Fruit fly (Drosophila melanogaster) whole organism, wandering third instar larva: ENCODE data around the gene CG14053.

Experiments
- Abd-B ChIP-seq: fragments of >200 bp; optimal IDR thresholded peaks from 2 replicates; lab custom pipeline; 2017; ENCODE audit warnings: missing biosample characterization, missing genetic modification characterization
- CG32264 ChIP-seq: fragments of 200-800 bp; sonication (Bioruptor generic); optimal IDR thresholded peaks from 2 replicates; lab custom pipeline; 2016; ENCODE audit warnings: missing biosample characterization, missing genetic modification characterization
- CG9705 ChIP-seq: fragments of 200-800 bp; sonication (Bioruptor generic); optimal IDR thresholded peaks from 2 replicates; lab custom pipeline; 2018; ENCODE audit warnings: missing biosample characterization, mild to moderate bottlenecking, missing genetic modification characterization
- CrebA ChIP-seq: fragments of 200-800 bp; sonication (Bioruptor generic); optimal IDR thresholded peaks from 2 replicates; lab custom pipeline; 2016; ENCODE audit warnings: missing biosample characterization, mild to moderate bottlenecking, missing genetic modification characterization, borderline replicate concordance
- Dfd ChIP-seq: fragments of >200 bp; optimal IDR thresholded peaks from 2 replicates; lab custom pipeline; 2017; ENCODE audit warnings: missing biosample characterization, missing genetic modification characterization
- Dif ChIP-seq: fragments of 200-275, 200-300 bp; sonication (Bioruptor generic); optimal IDR thresholded peaks from 2 replicates; lab custom pipeline; 2018; ENCODE audit warnings: missing biosample characterization, missing genetic modification characterization; ENCODE audit not compliant: partially characterized antibody
- GATAd ChIP-seq: sonication (Bioruptor generic); optimal IDR thresholded peaks from 2 replicates; lab custom pipeline; 2016; ENCODE audit warnings: missing biosample characterization, missing genetic modification characterization
- HLH106 ChIP-seq: fragments of 200-800 bp; optimal IDR thresholded peaks from 3 replicates; lab custom pipeline; 2019; ENCODE audit warnings: missing biosample characterization, mild to moderate bottlenecking, missing genetic modification characterization, moderate library complexity
- Hnf4 ChIP-seq: fragments of 200-800 bp; sonication (Bioruptor generic); optimal IDR thresholded peaks from 2 replicates; lab custom pipeline; 2016; ENCODE audit warnings: missing biosample characterization, mild to moderate bottlenecking, missing genetic modification characterization
- Hr78 ChIP-seq: fragments of >200 bp; optimal IDR thresholded peaks from 2 replicates; lab custom pipeline; 2017; ENCODE audit warnings: missing biosample characterization, missing genetic modification characterization
- Hr83 ChIP-seq: fragments of 200-300 bp; sonication (Bioruptor generic); optimal IDR thresholded peaks from 2 replicates; lab custom pipeline; 2016; ENCODE audit warnings: missing biosample characterization, mild to moderate bottlenecking, missing genetic modification characterization, moderate library complexity; ENCODE audit not compliant: poor library complexity, severe bottlenecking
- Jra ChIP-seq: sonication (Bioruptor generic); optimal IDR thresholded peaks from 2 replicates; lab custom pipeline; 2016; ENCODE audit warnings: missing biosample characterization, missing genetic modification characterization
- Mio ChIP-seq: sonication (Bioruptor generic); optimal IDR thresholded peaks from 2 replicates; lab custom pipeline; 2016; ENCODE audit warnings: missing biosample characterization, missing genetic modification characterization
- Myc ChIP-seq: fragments of >200 bp; optimal IDR thresholded peaks from 2 replicates; lab custom pipeline; 2017
- N ChIP-seq: fragments of >200 bp; optimal IDR thresholded peaks from 2 replicates; lab custom pipeline; 2018; ENCODE audit warnings: missing biosample characterization, missing external identifiers, missing genetic modification characterization
- OdsH ChIP-seq: fragments of 200-800 bp; sonication (Bioruptor generic); optimal IDR thresholded peaks from 2 replicates; lab custom pipeline; 2016; ENCODE audit warnings: missing biosample characterization, mild to moderate bottlenecking, missing genetic modification characterization
- Rel ChIP-seq, 2 experiments: fragments of 200-800 bp; sonication (Bioruptor generic) in 1 of 2; optimal IDR thresholded peaks; 2 replicates in 1 of 2; 3 replicates in 1 of 2; lab custom pipeline; 2016 to 2019; ENCODE audit warnings: mild to moderate bottlenecking in 2 of 2, missing biosample characterization in 2 of 2, missing genetic modification characterization in 2 of 2, moderate library complexity in 1 of 2
- Sp1 ChIP-seq: fragments of 200-800 bp; sonication (Bioruptor generic); optimal IDR thresholded peaks from 3 replicates; lab custom pipeline; 2019; ENCODE audit warnings: missing biosample characterization, mild to moderate bottlenecking, missing genetic modification characterization, moderate library complexity
- Vsx2 ChIP-seq: fragments of 200-300, 225-300 bp; sonication (Bioruptor generic); optimal IDR thresholded peaks from 2 replicates; lab custom pipeline; 2018; ENCODE audit warnings: missing biosample characterization, missing genetic modification characterization; ENCODE audit not compliant: partially characterized antibody
- br ChIP-seq: fragments of 200-800 bp; sonication (Bioruptor generic); optimal IDR thresholded peaks from 2 replicates; lab custom pipeline; 2016; ENCODE audit warnings: missing biosample characterization, missing genetic modification characterization
- brk ChIP-seq: fragments of 200-800 bp; sonication (Bioruptor generic); optimal IDR thresholded peaks from 2 replicates; lab custom pipeline; 2016; ENCODE audit warnings: missing biosample characterization, mild to moderate bottlenecking, missing genetic modification characterization
- dl ChIP-seq, 2 experiments: fragments of 175-275, 200-275 bp in 1 of 2; fragments of 200-275 bp in 1 of 2; sonication (Bioruptor generic); optimal IDR thresholded peaks; lab custom pipeline; 2018; ENCODE audit warnings: mild to moderate bottlenecking in 2 of 2, missing biosample characterization in 2 of 2, missing genetic modification characterization in 2 of 2, moderate library complexity in 2 of 2; ENCODE audit not compliant: partially characterized antibody in 2 of 2, insufficient read depth in 1 of 2
- dmrt93B ChIP-seq: fragments of 200-800 bp; sonication (Bioruptor generic); optimal IDR thresholded peaks from 2 replicates; lab custom pipeline; 2018; ENCODE audit warnings: missing biosample characterization, mild to moderate bottlenecking, missing genetic modification characterization
- dsf ChIP-seq: sonication (Bioruptor generic); optimal IDR thresholded peaks from 2 replicates; lab custom pipeline; 2016; ENCODE audit warnings: missing biosample characterization, missing genetic modification characterization, borderline replicate concordance
- ey ChIP-seq: fragments of 200-800 bp; sonication (Bioruptor generic); optimal IDR thresholded peaks from 2 replicates; lab custom pipeline; 2016; ENCODE audit warnings: missing biosample characterization, missing genetic modification characterization
- foxo ChIP-seq, 2 experiments: fragments of 200-800 bp; sonication (Bioruptor generic); optimal IDR thresholded peaks; 2 replicates in 1 of 2; 3 replicates in 1 of 2; lab custom pipeline; 2016 to 2017; ENCODE audit warnings: missing biosample characterization in 2 of 2, missing genetic modification characterization in 2 of 2
- fru ChIP-seq: fragments of 200-800 bp; sonication (Bioruptor generic); optimal IDR thresholded peaks from 3 replicates; lab custom pipeline; 2016; ENCODE audit warnings: missing biosample characterization, mild to moderate bottlenecking, missing genetic modification characterization
- h ChIP-seq: fragments of 200-800 bp; sonication (Bioruptor generic); optimal IDR thresholded peaks from 3 replicates; lab custom pipeline; 2016; ENCODE audit warnings: missing biosample characterization, mild to moderate bottlenecking, missing genetic modification characterization
- jim ChIP-seq: fragments of 175-275, 200-325 bp; sonication (Bioruptor generic); optimal IDR thresholded peaks from 2 replicates; lab custom pipeline; 2016; ENCODE audit warnings: missing biosample characterization, mild to moderate bottlenecking, missing genetic modification characterization
- lola ChIP-seq: fragments of >200 bp; optimal IDR thresholded peaks from 2 replicates; lab custom pipeline; 2017; ENCODE audit warnings: missing biosample characterization, missing genetic modification characterization
- pan ChIP-seq: fragments of >200 bp; optimal IDR thresholded peaks from 2 replicates; lab custom pipeline; 2017
- psq ChIP-seq: fragments of 200-800 bp; sonication (Bioruptor generic); optimal IDR thresholded peaks from 3 replicates; lab custom pipeline; 2017; ENCODE audit warnings: missing biosample characterization, mild to moderate bottlenecking, missing genetic modification characterization, moderate library complexity
- rgr ChIP-seq: fragments of 200-800 bp; sonication (Bioruptor generic); optimal IDR thresholded peaks from 3 replicates; lab custom pipeline; 2016; ENCODE audit warnings: missing biosample characterization, mild to moderate bottlenecking, missing genetic modification characterization
- sage ChIP-seq: fragments of 200-800 bp; sonication (Bioruptor generic); optimal IDR thresholded peaks from 2 replicates; lab custom pipeline; 2016; ENCODE audit warnings: missing biosample characterization, mild to moderate bottlenecking, missing genetic modification characterization
- sv ChIP-seq: fragments of 200-800 bp; sonication (Bioruptor generic); optimal IDR thresholded peaks from 3 replicates; lab custom pipeline; 2016; ENCODE audit warnings: missing biosample characterization, missing genetic modification characterization
- tai ChIP-seq: sonication (Bioruptor generic); optimal IDR thresholded peaks from 2 replicates; lab custom pipeline; 2016; ENCODE audit warnings: missing biosample characterization, missing genetic modification characterization
- usp ChIP-seq: fragments of >200 bp; optimal IDR thresholded peaks from 2 replicates; lab custom pipeline; 2017; ENCODE audit warnings: missing biosample characterization, missing genetic modification characterization
- woc ChIP-seq: sonication (Bioruptor generic); optimal IDR thresholded peaks from 2 replicates; lab custom pipeline; 2016; ENCODE audit warnings: missing biosample characterization, mild to moderate bottlenecking, missing genetic modification characterization

The CG14053 gene

DNA sequence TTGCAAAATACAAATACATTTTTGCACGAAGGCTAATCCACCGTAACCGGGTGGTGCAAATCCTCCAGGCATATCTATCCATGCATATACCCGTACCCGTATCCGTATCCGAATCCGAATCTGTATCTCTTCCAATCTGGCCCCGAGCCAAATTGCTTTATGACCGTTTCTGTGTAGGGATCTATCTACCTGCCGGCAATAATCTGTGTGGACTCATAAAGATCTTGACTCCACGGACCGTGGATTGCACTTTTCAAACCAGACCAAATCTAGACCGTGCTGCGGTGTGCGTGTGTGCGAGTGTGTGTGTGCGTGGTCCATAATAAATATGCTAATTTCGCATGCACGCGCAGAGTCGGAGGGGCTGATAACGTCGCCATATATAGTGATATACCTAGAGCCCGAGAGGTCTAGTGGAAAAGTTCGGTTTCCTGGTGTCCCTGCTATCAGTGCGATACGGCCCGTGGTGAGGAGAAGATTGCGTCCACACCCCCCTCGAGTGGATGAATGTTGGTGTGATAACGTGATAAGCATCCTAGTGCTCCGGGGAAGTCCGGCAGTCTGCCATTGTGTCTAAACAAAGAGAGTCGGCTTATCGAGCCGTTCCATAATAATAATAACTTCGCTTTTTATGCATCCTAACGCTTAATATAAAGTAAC lies 51.3 kb downstream of the CG14053 start:
- no peak for TF ChIP-seq pan (lab: Kevin White, UChicago)
- TF ChIP-seq dmrt93B, result no peak
- no peak for TF ChIP-seq Rel (GFP tag; optimal IDR thresholded peaks at IDR 0.05; lab: Kevin White, UChicago)
- peak; percentile 96 for TF ChIP-seq Rel (tag; optimal IDR thresholded peaks at IDR 0.05; lab: Kevin White, UChicago)
- TF ChIP-seq, all 38 proteins: peak for 1

DNA sequence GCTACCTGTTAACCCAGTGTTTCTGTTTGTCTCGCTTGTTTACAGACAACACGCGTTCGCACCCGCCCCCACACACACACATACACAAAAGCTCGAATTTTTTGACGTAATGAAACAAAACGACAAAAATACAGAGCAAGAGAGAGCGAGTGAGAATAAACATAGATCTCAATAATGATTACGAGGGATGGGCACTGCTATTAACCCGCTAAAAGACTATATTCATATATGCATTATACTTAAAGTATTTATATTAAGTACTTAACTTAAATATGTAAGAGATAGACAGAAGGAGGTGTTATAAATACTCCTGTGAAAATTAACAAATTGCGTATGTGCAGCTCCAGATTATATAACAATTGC lies 51.9 kb downstream of the CG14053 start:
- TF ChIP-seq br (GFP tag; lab: Kevin White, UChicago) (peak; percentile 64), usp (GFP tag; lab: Kevin White, UChicago) (no peak), dl (GFP tag; optimal IDR thresholded peaks at IDR 0.05; lab: Kevin White, UChicago; ENCODE audit: insufficient read depth in 1 of 2, partially characterized antibody in 2 of 2) (no peak), GATAd (GFP tag; lab: Kevin White, UChicago) (peak; percentile 5), woc (GFP tag; lab: Kevin White, UChicago) (peak; percentile 31), N (GFP tag; lab: Kevin White, UChicago) (no peak), Mio (GFP tag; lab: Kevin White, UChicago) (no peak), Hr83 (GFP tag; lab: Kevin White, UChicago) (peak; percentile 90), Rel (GFP tag; optimal IDR thresholded peaks at IDR 0.05; lab: Kevin White, UChicago) (no peak), Rel (tag; optimal IDR thresholded peaks at IDR 0.05; lab: Kevin White, UChicago) (peak; percentile 35), Jra (GFP tag; lab: Kevin White, UChicago) (peak; percentile 69), sage (GFP tag; lab: Kevin White, UChicago) (peak; percentile 64), fru (peak; percentile 44), dsf (GFP tag; lab: Kevin White, UChicago) (peak; percentile 28), Vsx2 (GFP tag; lab: Kevin White, UChicago) (no peak), tai (no peak), foxo (GFP tag; optimal IDR thresholded peaks at IDR 0.05; lab: Kevin White, UChicago) (peak in 1 of 2 experiments; percentile 53), OdsH (GFP tag; lab: Kevin White, UChicago) (no peak), jim (GFP tag; lab: Kevin White, UChicago) (peak; percentile 23), psq (GFP tag; lab: Kevin White, UChicago) (peak; percentile 31), Hr78 (GFP tag; lab: Kevin White, UChicago) (no peak), lola (GFP tag; lab: Kevin White, UChicago) (no peak), sv (GFP tag; lab: Kevin White, UChicago) (peak; percentile 44), Sp1 (GFP tag; lab: Kevin White, UChicago) (peak; percentile 46), CG9705 (peak; percentile 3), dmrt93B (peak; percentile 7), Hnf4 (GFP tag; lab: Kevin White, UChicago) (peak; percentile 61), CrebA (GFP tag; lab: Kevin White, UChicago) (no peak), rgr (GFP tag; lab: Kevin White, UChicago) (peak; percentile 68), h (peak; percentile 74), pan (lab: Kevin White, UChicago) (no peak), Dif (GFP tag; lab: Kevin White, UChicago) (no peak), Myc (no peak), ey (no peak), Abd-B (GFP tag; lab: Kevin White, UChicago) (no peak), CG32264 (GFP tag; lab: Kevin White, UChicago) (peak; percentile 33), HLH106 (tag; lab: Kevin White, UChicago) (peak; percentile 63), Dfd (GFP tag; lab: Kevin White, UChicago) (no peak), brk (GFP tag; lab: Kevin White, UChicago) (no peak)
- TF ChIP-seq, all 38 proteins: peak for 21
